Worm (Caenorhabditis elegans) whole organism, early embryonic: ENCODE results near the gene F15A4.5.

ENCODE experiments used
- B0310.2 ChIP-seq: sonication (generic microtip); optimal IDR thresholded peaks from 2 replicates; lab custom pipeline; 2016; ENCODE audit warnings: mild to moderate bottlenecking, missing genetic modification characterization, missing compliant biosample characterization
- F13C5.2 ChIP-seq: sonication (generic microtip); optimal IDR thresholded peaks from 2 replicates; lab custom pipeline; 2017; ENCODE audit warnings: mild to moderate bottlenecking, missing genetic modification characterization, inconsistent platforms, missing compliant biosample characterization
- aly-1 ChIP-seq: sonication (generic microtip); optimal IDR thresholded peaks from 2 replicates; lab custom pipeline; 2016; ENCODE audit warnings: missing genetic modification characterization, missing compliant biosample characterization
- ama-1 ChIP-seq: fragments of 150-350 bp; optimal IDR thresholded peaks from 2 replicates; lab custom pipeline; 2014
- ceh-13 ChIP-seq: fragments of 200-800 bp; sonication (Bioruptor generic); optimal IDR thresholded peaks from 2 replicates; lab custom pipeline; 2018; ENCODE audit warnings: mild to moderate bottlenecking, missing genetic modification characterization, missing compliant biosample characterization
- ceh-36 ChIP-seq: sonication (generic microtip); optimal IDR thresholded peaks from 2 replicates; lab custom pipeline; 2016; ENCODE audit warnings: missing genetic modification characterization, inconsistent platforms, missing compliant biosample characterization
- ets-7 ChIP-seq: sonication (generic microtip); optimal IDR thresholded peaks from 2 replicates; lab custom pipeline; 2016; ENCODE audit warnings: missing genotype, missing genetic modification characterization, missing compliant biosample characterization
- flt-1 ChIP-seq: fragments of 200-800 bp; sonication (Bioruptor generic); IDR thresholded peaks from 2 replicates; pipeline ENCODE4 v1.3.6; 2022; ENCODE audit warnings: missing genetic modification characterization, missing compliant biosample characterization
- hmbx-1 ChIP-seq: sonication (generic microtip); optimal IDR thresholded peaks from 2 replicates; lab custom pipeline; 2016; ENCODE audit warnings: mild to moderate bottlenecking, missing genetic modification characterization, missing compliant biosample characterization
- hmg-4 ChIP-seq: fragments of 200-800 bp; sonication (Bioruptor generic); optimal IDR thresholded peaks from 2 replicates; lab custom pipeline; 2018; ENCODE audit warnings: mild to moderate bottlenecking, missing genetic modification characterization, missing compliant biosample characterization
- hnd-1 ChIP-seq: sonication (generic microtip); optimal IDR thresholded peaks from 2 replicates; lab custom pipeline; 2016; ENCODE audit warnings: missing genetic modification characterization, missing compliant biosample characterization
- pes-1 ChIP-seq: fragments of 200-800 bp; sonication (Bioruptor generic); IDR thresholded peaks from 2 replicates; pipeline ENCODE4 v1.3.6; 2022; ENCODE audit warnings: missing genetic modification reagents, missing genetic modification characterization, missing compliant biosample characterization
- scrt-1 ChIP-seq: fragments of 200-800 bp; sonication (Bioruptor generic); IDR thresholded peaks from 2 replicates; pipeline ENCODE4 v1.3.6; 2022; ENCODE audit warnings: missing genetic modification characterization, missing compliant biosample characterization
- sea-1 ChIP-seq: fragments of 200-800 bp; sonication (Bioruptor generic); conservative IDR thresholded peaks from 2 replicates; pipeline ENCODE4 v1.3.6; 2022; ENCODE audit warnings: missing genetic modification characterization, missing compliant biosample characterization
- tbx-11 ChIP-seq: fragments of 200-800 bp; sonication (Bioruptor generic); IDR thresholded peaks from 2 replicates; pipeline ENCODE4 v1.3.6; 2022; ENCODE audit warnings: missing genetic modification characterization, missing compliant biosample characterization
- tbx-37 ChIP-seq: fragments of 200-800 bp; sonication (Bioruptor generic); conservative IDR thresholded peaks from 2 replicates; pipeline ENCODE4 v1.3.6; 2022; ENCODE audit warnings: missing genetic modification reagents, missing genetic modification characterization, missing compliant biosample characterization
- tra-4 ChIP-seq: sonication (generic microtip); optimal IDR thresholded peaks from 2 replicates; lab custom pipeline; 2017; ENCODE audit warnings: missing genetic modification characterization, missing compliant biosample characterization

F15A4.5 gene

ce11 chrII:12494067-12494477 is 23.0 kb upstream of the F15A4.5 start:
- TF ChIP-seq hnd-1 (no peak), scrt-1 (no peak), ceh-36 (tag; lab: Kevin White, UChicago) (no peak)

DNA sequence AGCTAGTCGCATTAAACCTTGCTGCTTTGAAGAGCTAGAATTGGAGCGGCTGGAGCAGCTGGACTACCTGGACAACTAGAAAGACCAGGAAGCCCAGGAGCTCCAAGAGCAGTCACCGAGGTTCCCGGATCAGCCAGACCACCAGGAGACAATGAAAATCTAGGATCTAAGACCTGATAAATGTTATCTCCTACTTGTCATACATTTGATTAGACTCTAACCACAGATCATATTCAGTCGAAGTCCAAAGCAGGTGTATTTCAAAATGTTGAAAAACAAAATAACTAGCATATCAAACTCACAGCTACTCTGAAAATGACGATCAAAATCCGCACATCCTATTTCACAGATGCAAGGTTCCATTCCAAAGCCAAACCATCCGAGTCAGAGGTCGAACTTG is 20.9 kb upstream of the F15A4.5 start, which contains the start of gene srz-6:
Gene srz-6, plus strand, starts transcription at position 301 of the 400 bp plus-strand sequence.
- TF ChIP-seq pes-1 (no peak), aly-1 (no peak), hmg-4 (GFP tag; lab: Kevin White, UChicago) (no peak), hnd-1 (no peak), scrt-1 (no peak), tbx-11 (GFP tag; lab: Robert Waterston, UW) (no peak), F13C5.2 (no peak), ets-7 (tag; lab: Kevin White, UChicago) (no peak)

DNA sequence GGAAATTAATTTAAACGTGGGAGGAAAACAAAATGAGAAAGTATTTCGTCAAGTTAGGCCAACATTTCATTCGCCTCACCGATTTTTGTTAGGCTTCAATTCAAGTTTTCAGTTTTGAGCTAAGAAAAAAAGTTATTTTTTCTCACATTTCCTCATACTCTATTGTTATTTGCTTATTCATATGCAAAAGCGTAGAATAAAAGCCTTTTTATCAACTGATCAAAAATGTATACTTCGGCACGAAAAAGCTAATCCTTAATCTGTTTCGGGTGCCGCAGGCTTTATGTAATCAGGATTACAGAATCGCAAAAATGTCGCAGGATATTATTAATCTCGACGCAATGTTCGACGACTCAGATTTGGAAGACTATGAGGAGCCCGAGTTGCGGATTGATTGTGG is 18.9 kb upstream of the F15A4.5 start, which contains the start of gene T21B4.15:
Gene T21B4.15, plus strand, starts transcription at position 301 of the 400 bp plus-strand sequence.
- TF ChIP-seq B0310.2 (tag; lab: Kevin White, UChicago) (no peak), flt-1 (no peak), hmbx-1 (tag; lab: Kevin White, UChicago) (no peak), scrt-1 (no peak), tbx-37 (GFP tag; lab: Robert Waterston, UW) (no peak), ceh-13 (GFP tag; lab: Kevin White, UChicago) (no peak)

DNA sequence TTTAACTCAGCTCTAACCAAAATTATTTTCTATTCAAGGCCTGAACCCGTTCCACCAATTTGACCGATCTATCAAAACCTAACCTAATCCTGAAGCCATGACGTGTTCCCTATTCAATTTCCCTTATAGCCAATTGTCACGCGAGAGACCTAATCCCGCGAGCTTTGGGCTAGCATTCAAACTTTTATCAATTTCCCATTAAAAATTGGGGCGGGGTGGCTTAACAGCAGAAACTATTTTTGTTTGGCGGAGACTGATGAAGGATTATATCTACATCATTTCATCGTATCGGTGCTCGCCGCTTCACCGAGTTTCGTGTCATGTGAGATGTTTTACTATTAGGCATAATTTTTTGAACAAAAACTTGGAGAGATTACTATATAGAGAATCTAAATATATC is 17.8 kb upstream of the F15A4.5 start:
- TF ChIP-seq sea-1 (no peak), pes-1 (no peak), hmbx-1 (tag; lab: Kevin White, UChicago) (no peak), ets-7 (tag; lab: Kevin White, UChicago) (no peak), flt-1 (no peak), tbx-37 (GFP tag; lab: Robert Waterston, UW) (no peak), B0310.2 (tag; lab: Kevin White, UChicago) (no peak), hnd-1 (no peak), ceh-13 (GFP tag; lab: Kevin White, UChicago) (no peak), aly-1 (no peak), tra-4 (tag; lab: Kevin White, UChicago) (no peak), hmg-4 (GFP tag; lab: Kevin White, UChicago) (no peak), tbx-11 (GFP tag; lab: Robert Waterston, UW) (no peak), ama-1 (lab: Kevin White, UChicago) (no peak), ceh-36 (tag; lab: Kevin White, UChicago) (no peak)

DNA sequence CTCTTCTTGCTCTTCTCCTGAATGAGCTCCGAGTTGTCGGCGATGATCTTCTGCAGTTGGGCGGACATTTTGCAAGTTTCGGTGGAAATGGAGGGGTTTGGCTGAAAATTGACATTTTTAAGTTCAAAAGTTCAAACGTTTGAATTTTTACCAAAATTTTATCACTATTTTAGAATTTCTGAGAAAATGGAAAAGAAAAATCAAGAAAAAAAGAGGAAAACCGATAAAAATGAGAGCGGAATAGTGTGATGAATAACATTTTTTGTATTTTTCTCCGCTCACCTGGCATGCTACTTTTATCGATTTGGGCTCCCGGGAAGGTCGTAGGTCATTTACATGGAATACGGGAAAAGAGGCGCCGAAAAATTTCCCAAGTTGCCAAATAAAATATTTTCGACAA is 14.0 kb upstream of the F15A4.5 start, which contains the start of gene F15A4.10:
Gene F15A4.10, minus strand, starts transcription at position 101 of the 400 bp plus-strand sequence.
- TF ChIP-seq tbx-37 (GFP tag; lab: Robert Waterston, UW): no peak
- TF ChIP-seq flt-1: no peak
- no peak for TF ChIP-seq B0310.2 (tag; lab: Kevin White, UChicago)
- TF ChIP-seq sea-1: no peak
- no peak for TF ChIP-seq hnd-1
- no peak for TF ChIP-seq aly-1
- TF ChIP-seq pes-1: no peak
- no peak for TF ChIP-seq ceh-13 (GFP tag; lab: Kevin White, UChicago)
- no peak for TF ChIP-seq ceh-36 (tag; lab: Kevin White, UChicago)
- no peak for TF ChIP-seq tbx-11 (GFP tag; lab: Robert Waterston, UW)
- TF ChIP-seq hmbx-1 (tag; lab: Kevin White, UChicago): no peak
- no peak for TF ChIP-seq ama-1 (lab: Kevin White, UChicago)
- TF ChIP-seq tra-4 (tag; lab: Kevin White, UChicago): no peak
- no peak for TF ChIP-seq hmg-4 (GFP tag; lab: Kevin White, UChicago)

ce11 chrII:12482622-12483021 is 11.6 kb upstream of the F15A4.5 start, which contains the start of gene fbxb-102:
Gene fbxb-102, plus strand, starts transcription at chrII:12482922.
- TF ChIP-seq sea-1 (no peak), hmg-4 (GFP tag; lab: Kevin White, UChicago) (no peak), hnd-1 (no peak), F13C5.2 (no peak), flt-1 (no peak), tbx-11 (GFP tag; lab: Robert Waterston, UW) (no peak), tbx-37 (GFP tag; lab: Robert Waterston, UW) (no peak), aly-1 (no peak), pes-1 (no peak), tra-4 (tag; lab: Kevin White, UChicago) (no peak), ama-1 (lab: Kevin White, UChicago) (no peak), hmbx-1 (tag; lab: Kevin White, UChicago) (no peak), ceh-36 (tag; lab: Kevin White, UChicago) (no peak), scrt-1 (no peak), ets-7 (tag; lab: Kevin White, UChicago) (no peak), B0310.2 (tag; lab: Kevin White, UChicago) (no peak), ceh-13 (GFP tag; lab: Kevin White, UChicago) (no peak)

- TF ChIP-seq hmbx-1 (tag; lab: Kevin White, UChicago): no peak
- TF ChIP-seq ceh-36 (tag; lab: Kevin White, UChicago): no peak
- no peak for TF ChIP-seq pes-1
- TF ChIP-seq B0310.2 (tag; lab: Kevin White, UChicago): no peak
- TF ChIP-seq sea-1: no peak
- no peak for TF ChIP-seq tbx-11 (GFP tag; lab: Robert Waterston, UW)
- no peak for TF ChIP-seq tbx-37 (GFP tag; lab: Robert Waterston, UW)
- TF ChIP-seq F13C5.2: no peak
- no peak for TF ChIP-seq hnd-1
Observed at ce11 chrII:12481645-12482044, 10.6 kb upstream of the F15A4.5 start.

DNA sequence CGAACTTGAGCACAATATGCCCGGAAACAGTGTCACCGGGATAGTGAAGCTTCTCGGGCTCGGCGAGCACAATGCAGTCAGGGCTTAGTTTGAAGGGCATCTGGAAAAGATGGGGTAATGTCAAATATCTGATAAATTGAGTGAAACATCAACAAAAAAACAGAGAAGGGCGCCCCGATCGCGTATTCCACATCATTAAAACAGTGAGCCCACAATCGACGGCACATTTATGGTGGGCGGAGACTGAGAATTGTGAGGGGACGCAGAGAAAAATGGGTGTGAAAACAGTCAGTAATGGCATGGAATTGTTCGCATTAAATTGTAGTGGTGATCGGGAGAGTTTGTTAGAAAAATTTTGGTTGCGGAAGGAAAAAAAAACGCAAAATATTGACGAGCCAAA is 9.8 kb upstream of the F15A4.5 start, which contains the start of gene arrd-9:
Gene arrd-9, minus strand, starts transcription at position 101 of the 400 bp plus-strand sequence.
- TF ChIP-seq F13C5.2: no peak
- TF ChIP-seq ets-7 (tag; lab: Kevin White, UChicago): no peak
- no peak for TF ChIP-seq tra-4 (tag; lab: Kevin White, UChicago)
- no peak for TF ChIP-seq sea-1
- TF ChIP-seq hmg-4 (GFP tag; lab: Kevin White, UChicago): no peak
- no peak for TF ChIP-seq ama-1 (lab: Kevin White, UChicago)
- no peak for TF ChIP-seq aly-1
- no peak for TF ChIP-seq B0310.2 (tag; lab: Kevin White, UChicago)
- no peak for TF ChIP-seq hnd-1
- TF ChIP-seq tbx-37 (GFP tag; lab: Robert Waterston, UW): no peak
- TF ChIP-seq hmbx-1 (tag; lab: Kevin White, UChicago): no peak
- TF ChIP-seq pes-1: no peak
- no peak for TF ChIP-seq ceh-36 (tag; lab: Kevin White, UChicago)
